Worm (Caenorhabditis elegans): ENCODE measurements around the gene C30F2.5.
A peak's percentile ranks its signal among the peaks of the same experiment; 100 is the strongest.

The C30F2.5 gene

ce11 chrX:16131044-16131443, 36.6 kb downstream of the C30F2.5 start (continued):
- TF ChIP-seq lin-39 (tag; optimal IDR thresholded peaks at IDR 0.05), result no peak

DNA sequence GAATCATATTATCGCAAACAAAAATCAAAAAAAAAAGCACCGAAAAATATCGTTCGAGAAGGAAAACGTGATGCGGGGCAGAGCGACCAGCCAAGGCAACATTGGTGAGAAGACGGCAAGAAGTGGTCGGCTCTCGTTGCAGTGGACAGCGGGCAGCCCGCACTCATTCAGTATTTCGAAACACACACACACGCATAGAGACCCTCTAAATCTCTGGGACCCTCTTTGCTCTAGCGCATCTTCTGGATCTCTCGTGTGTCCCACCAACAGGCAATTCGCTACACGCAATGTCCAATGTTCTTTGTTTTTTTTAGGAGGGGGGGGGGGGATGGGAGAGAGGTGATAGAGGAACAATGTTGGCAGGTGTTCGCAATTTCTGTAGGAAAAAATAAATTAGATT, 39.3 kb downstream of the C30F2.5 start:
- TF ChIP-seq zag-1 (tag; optimal IDR thresholded peaks at IDR 0.05) (peak; percentile 52), unc-55 (GFP tag; optimal IDR thresholded peaks at IDR 0.05) (peak; percentile 58), fos-1 (tag; optimal IDR thresholded peaks at IDR 0.05) (no peak), nhr-129 (tag; optimal IDR thresholded peaks at IDR 0.05) (peak; percentile 62), unc-39 (tag; optimal IDR thresholded peaks at IDR 0.05) (no peak), ztf-4 (tag; optimal IDR thresholded peaks at IDR 0.05) (no peak), lin-11 (tag; optimal IDR thresholded peaks at IDR 0.05) (peak; percentile 8), nhr-25 (tag; optimal IDR thresholded peaks at IDR 0.05) (no peak), nhr-11 (tag; optimal IDR thresholded peaks at IDR 0.05) (no peak)

- TF ChIP-seq R02D3.7 (tag; optimal IDR thresholded peaks at IDR 0.05) (no peak), unc-62 (GFP tag; optimal IDR thresholded peaks at IDR 0.05) (no peak), elt-1 (tag; optimal IDR thresholded peaks at IDR 0.05) (no peak), mdl-1 (tag; optimal IDR thresholded peaks at IDR 0.05) (no peak), blmp-1 (tag; optimal IDR thresholded peaks at IDR 0.05; ENCODE audit: insufficient read depth) (no peak), mab-5 (tag; optimal IDR thresholded peaks at IDR 0.05) (no peak), nhr-129 (tag; optimal IDR thresholded peaks at IDR 0.05) (no peak), ztf-4 (tag; optimal IDR thresholded peaks at IDR 0.05) (no peak), ceh-16 (tag; optimal IDR thresholded peaks at IDR 0.05) (no peak), nhr-21 (tag; optimal IDR thresholded peaks at IDR 0.05) (no peak), nhr-12 (tag; optimal IDR thresholded peaks at IDR 0.05) (no peak)
These were observed 46.4 kb downstream of the C30F2.5 start for ce11 chrX:16140822-16141221.

- TF ChIP-seq ztf-4 (tag; optimal IDR thresholded peaks at IDR 0.05) (no peak), crh-2 (tag; optimal IDR thresholded peaks at IDR 0.05) (peak; percentile 20), egl-27 (tag; optimal IDR thresholded peaks at IDR 0.05) (no peak), nhr-25 (tag; optimal IDR thresholded peaks at IDR 0.05) (peak; percentile 20), C34F6.9 (tag; optimal IDR thresholded peaks at IDR 0.05) (peak; percentile 1), nhr-129 (tag; optimal IDR thresholded peaks at IDR 0.05) (peak; percentile 54)
These were observed 49.4 kb downstream of the C30F2.5 start for ce11 chrX:16143853-16144252.

ce11 chrX:16144584-16144983, 50.1 kb downstream of the C30F2.5 start:
- TF ChIP-seq snpc-4 (tag; optimal IDR thresholded peaks at IDR 0.05) (peak; percentile 21), nhr-23 (tag; optimal IDR thresholded peaks at IDR 0.05) (no peak)

ce11 chrX:16145244-16145643, 50.8 kb downstream of the C30F2.5 start:
- no peak for TF ChIP-seq nhr-10 (tag; optimal IDR thresholded peaks at IDR 0.05)
- TF ChIP-seq unc-55 (GFP tag; optimal IDR thresholded peaks at IDR 0.05), result peak; percentile 48
